Worm (Caenorhabditis elegans): Measurements from ENCODE around the gene F53C3.11.
A peak's percentile ranks its signal among the peaks of the same experiment; 100 is the strongest.

The F53C3.11 gene

DNA sequence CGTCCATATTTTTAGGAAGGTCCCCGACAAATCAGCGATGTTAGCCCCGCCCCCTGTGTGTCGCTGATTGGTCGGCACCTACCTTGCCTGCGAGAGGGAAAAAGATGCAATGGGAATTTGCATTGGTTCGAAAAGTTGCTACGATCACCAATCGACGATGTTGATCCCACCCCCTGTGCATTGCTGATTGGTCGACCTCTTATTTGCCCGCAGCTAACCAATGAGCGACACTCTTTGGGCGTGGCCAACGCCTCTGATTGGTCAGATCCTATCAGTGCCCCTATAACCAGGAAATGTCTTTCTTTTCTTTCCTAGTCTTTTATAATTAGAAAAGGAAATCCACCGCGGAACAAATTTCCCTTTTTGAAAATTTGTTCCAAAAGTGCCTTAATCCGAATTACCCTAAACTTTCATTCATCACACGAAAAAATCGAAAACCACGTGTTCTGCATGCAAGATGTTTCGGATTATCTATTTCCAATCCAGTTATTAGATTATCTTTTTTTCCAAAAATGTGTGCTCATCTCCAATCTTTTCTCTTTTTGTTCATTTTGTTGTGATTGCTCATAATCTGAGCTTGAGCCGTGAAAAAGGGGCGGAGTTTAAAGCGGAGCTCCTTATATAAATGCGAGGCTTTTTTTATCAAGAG lies 11.6 kb upstream of the F53C3.11 start:
- TF ChIP-seq K09A11.1 (tag; optimal IDR thresholded peaks at IDR 0.05; ENCODE audit: insufficient read depth) (no peak), nfya-1 (tag; optimal IDR thresholded peaks at IDR 0.05) (peak; percentile 92)

DNA sequence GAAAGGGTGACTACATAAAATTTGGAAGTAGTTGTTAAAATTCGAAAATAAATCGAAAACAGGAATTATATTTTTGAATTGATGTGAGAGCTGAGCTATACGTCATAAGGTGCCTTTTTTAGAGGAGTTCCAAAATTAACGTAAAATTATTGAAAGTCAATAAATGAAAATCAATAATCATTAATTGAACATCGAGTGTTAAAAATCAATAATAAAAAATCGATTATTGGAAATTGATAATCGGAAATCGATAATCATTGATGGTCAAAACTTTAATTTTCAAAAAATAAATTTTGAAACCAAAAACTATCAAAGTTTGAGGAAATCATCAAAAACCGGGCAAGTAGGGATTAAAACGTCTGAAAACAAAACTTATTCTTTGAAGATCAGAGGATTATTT lies 7.2 kb upstream of the F53C3.11 start:
- TF ChIP-seq pqm-1 (tag; optimal IDR thresholded peaks at IDR 0.05), result no peak
- TF ChIP-seq fkh-10 (GFP tag; optimal IDR thresholded peaks at IDR 0.05), result no peak
- TF ChIP-seq C08G9.2 (tag; optimal IDR thresholded peaks at IDR 0.05), result no peak
- TF ChIP-seq ceh-19 (GFP tag; optimal IDR thresholded peaks at IDR 0.05), result no peak
- no peak for TF ChIP-seq dve-1 (tag; optimal IDR thresholded peaks at IDR 0.05)
- no peak for TF ChIP-seq ttx-3 (tag; optimal IDR thresholded peaks at IDR 0.05)
- no peak for TF ChIP-seq Y22D7AL.16 (tag; optimal IDR thresholded peaks at IDR 0.05)
- TF ChIP-seq pat-9 (tag; optimal IDR thresholded peaks at IDR 0.05), result no peak
- TF ChIP-seq sdc-2 (tag; optimal IDR thresholded peaks at IDR 0.05), result no peak
- TF ChIP-seq che-1 (tag; optimal IDR thresholded peaks at IDR 0.05), result no peak
- TF ChIP-seq ceh-18 (tag; optimal IDR thresholded peaks at IDR 0.05), result no peak
- no peak for TF ChIP-seq ceh-34 (tag; optimal IDR thresholded peaks at IDR 0.05)

DNA sequence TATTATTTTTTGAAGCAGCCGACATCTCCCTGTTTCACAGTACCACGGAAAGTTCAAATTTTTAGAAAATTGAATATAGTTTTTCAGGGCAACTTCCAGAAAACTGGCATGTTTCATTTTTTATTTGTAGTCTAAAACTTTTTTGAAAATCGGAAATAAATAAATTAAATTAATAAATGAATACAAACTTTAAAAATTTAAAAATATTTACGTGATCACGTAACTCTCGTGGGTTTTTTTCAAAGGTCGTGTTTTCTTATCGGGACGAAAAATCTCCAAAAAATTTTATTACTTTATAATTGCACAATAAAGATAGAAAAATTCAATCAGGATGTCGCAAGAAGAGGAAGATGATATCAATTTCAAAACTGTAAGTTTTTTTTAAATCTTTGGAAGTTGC lies 5.2 kb upstream of the F53C3.11 start, which contains the start of gene F53C3.1:
F53C3.1 (plus strand) TSS at position 301 of the 400 bp plus-strand sequence.
- no peak for TF ChIP-seq fkh-10 (GFP tag; optimal IDR thresholded peaks at IDR 0.05)
- no peak for TF ChIP-seq ceh-22 (tag; optimal IDR thresholded peaks at IDR 0.05)
- TF ChIP-seq ceh-45 (GFP tag; IDR thresholded peaks at IDR 0.05), result no peak
- no peak for TF ChIP-seq ztf-16 (tag; optimal IDR thresholded peaks at IDR 0.05)
- TF ChIP-seq nfya-1 (tag; optimal IDR thresholded peaks at IDR 0.05), result no peak
- no peak for TF ChIP-seq che-1 (tag; optimal IDR thresholded peaks at IDR 0.05)
- no peak for TF ChIP-seq nhr-11 (tag; optimal IDR thresholded peaks at IDR 0.05)
- no peak for TF ChIP-seq ceh-34 (tag; optimal IDR thresholded peaks at IDR 0.05)
- no peak for TF ChIP-seq npax-4 (tag; optimal IDR thresholded peaks at IDR 0.05)
- no peak for TF ChIP-seq fax-1 (tag; optimal IDR thresholded peaks at IDR 0.05)
- no peak for TF ChIP-seq syd-9 (tag; optimal IDR thresholded peaks at IDR 0.05)
- TF ChIP-seq dmd-4 (tag; optimal IDR thresholded peaks at IDR 0.05; ENCODE audit: borderline replicate concordance), result no peak
- TF ChIP-seq ttx-3 (tag; optimal IDR thresholded peaks at IDR 0.05), result no peak
- no peak for TF ChIP-seq eyg-1 (tag; optimal IDR thresholded peaks at IDR 0.05)
- TF ChIP-seq ceh-19 (GFP tag; optimal IDR thresholded peaks at IDR 0.05), result no peak
- TF ChIP-seq Y22D7AL.16 (tag; optimal IDR thresholded peaks at IDR 0.05), result no peak

DNA sequence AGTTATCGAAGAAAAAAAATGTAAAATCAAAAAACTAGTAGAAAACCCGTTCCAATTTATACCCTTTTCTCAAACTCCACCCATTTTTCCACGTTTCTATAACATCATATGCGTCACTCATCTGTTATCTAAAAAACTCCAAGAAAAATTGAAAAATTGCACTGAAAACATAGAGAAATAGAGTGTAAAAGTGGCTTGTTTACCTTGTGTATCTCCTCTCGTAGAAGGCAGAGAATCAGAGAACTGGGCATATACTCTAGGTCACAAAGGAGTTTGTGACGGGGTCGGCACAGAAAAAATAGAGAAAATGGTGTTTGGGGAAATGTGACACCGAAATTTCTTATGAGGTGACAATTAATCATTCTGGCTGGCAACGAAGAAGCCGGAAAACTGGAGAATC lies 4.8 kb upstream of the F53C3.11 start:
- peak; percentile 53 for TF ChIP-seq elt-2 (tag; optimal IDR thresholded peaks at IDR 0.05)
- no peak for TF ChIP-seq gmeb-2 (tag; optimal IDR thresholded peaks at IDR 0.05)
- TF ChIP-seq madf-2 (tag; optimal IDR thresholded peaks at IDR 0.05), result no peak

DNA sequence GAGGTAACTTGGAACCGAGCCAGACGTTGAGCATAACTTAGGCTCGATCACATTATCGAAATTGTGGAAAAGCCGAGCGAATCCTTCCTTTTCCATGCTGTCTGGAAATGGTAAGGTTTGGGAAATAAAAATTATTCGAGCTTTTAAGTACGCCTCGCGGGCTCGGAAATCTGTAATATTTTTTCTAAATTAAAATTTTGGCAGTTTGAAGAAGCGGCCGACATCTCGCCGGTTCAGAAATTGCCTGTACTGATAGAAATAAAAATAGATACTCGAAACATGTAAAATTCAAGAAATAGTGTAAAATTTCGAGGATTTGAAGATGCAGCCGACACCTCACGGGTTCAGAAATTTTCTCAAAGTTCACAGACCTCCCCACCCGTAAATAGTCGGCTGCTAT lies 4.2 kb upstream of the F53C3.11 start, which contains the start of gene bcmo-2:
bcmo-2 (minus strand) TSS at position 101 of the 400 bp plus-strand sequence.
- TF ChIP-seq fkh-6 (tag; optimal IDR thresholded peaks at IDR 0.05), result no peak
- no peak for TF ChIP-seq pqm-1 (tag; optimal IDR thresholded peaks at IDR 0.05)
- TF ChIP-seq fax-1 (tag; optimal IDR thresholded peaks at IDR 0.05), result no peak
- TF ChIP-seq sdc-2 (tag; optimal IDR thresholded peaks at IDR 0.05), result no peak
- no peak for TF ChIP-seq unc-3 (GFP tag; conservative IDR thresholded peaks at IDR 0.05)
- no peak for TF ChIP-seq unc-3 (tag; optimal IDR thresholded peaks at IDR 0.05)
- no peak for TF ChIP-seq hlh-6 (tag; optimal IDR thresholded peaks at IDR 0.05)
- TF ChIP-seq lim-6 (tag; optimal IDR thresholded peaks at IDR 0.05), result no peak
- TF ChIP-seq C38D4.7 (GFP tag; optimal IDR thresholded peaks at IDR 0.05), result no peak
- TF ChIP-seq F13H6.1 (tag; optimal IDR thresholded peaks at IDR 0.05), result no peak
- TF ChIP-seq nhr-11 (tag; optimal IDR thresholded peaks at IDR 0.05), result no peak
- TF ChIP-seq ama-1 (optimal IDR thresholded peaks at IDR 0.05), result no peak
- TF ChIP-seq gmeb-2 (tag; optimal IDR thresholded peaks at IDR 0.05), result no peak
- no peak for TF ChIP-seq tbx-2 (tag; optimal IDR thresholded peaks at IDR 0.05)
- no peak for TF ChIP-seq ceh-30 (tag; optimal IDR thresholded peaks at IDR 0.05)
- TF ChIP-seq ceh-31 (tag; optimal IDR thresholded peaks at IDR 0.05), result no peak
- TF ChIP-seq ref-2 (tag; optimal IDR thresholded peaks at IDR 0.05), result no peak
- TF ChIP-seq ahr-1 (tag; optimal IDR thresholded peaks at IDR 0.05), result no peak
- no peak for TF ChIP-seq zip-5 (tag; optimal IDR thresholded peaks at IDR 0.05)

Measured in whole organism, late embryonic.